Worm (Caenorhabditis elegans) whole organism, L2 larva: ENCODE measurements around the gene nhr-261.

ENCODE experiments used
- F13H6.1 ChIP-seq: sonication (generic microtip); optimal IDR thresholded peaks from 2 replicates; lab custom pipeline; 2016; ENCODE audit warnings: missing genetic modification characterization, missing compliant biosample characterization
- ZK546.5 ChIP-seq: sonication (generic microtip); optimal IDR thresholded peaks from 2 replicates; lab custom pipeline; 2017; ENCODE audit warnings: missing biosample characterization, missing genetic modification characterization
- elt-1 ChIP-seq: fragments of 150-350 bp; optimal IDR thresholded peaks from 2 replicates; lab custom pipeline; 2014; ENCODE audit warnings: missing biosample characterization, missing genetic modification characterization
- elt-3 ChIP-seq: sonication (generic microtip); optimal IDR thresholded peaks from 2 replicates; lab custom pipeline; 2017; ENCODE audit warnings: missing biosample characterization, missing genetic modification characterization
- mdl-1 ChIP-seq, 2 experiments: fragments of 150-350 bp in 1 of 2; sonication (generic microtip) in 1 of 2; optimal IDR thresholded peaks; 2 replicates each; lab custom pipeline; 2017; ENCODE audit warnings: missing biosample characterization in 2 of 2, missing genetic modification characterization in 2 of 2
- nhr-12 ChIP-seq: fragments of 150-350 bp; optimal IDR thresholded peaks from 2 replicates; lab custom pipeline; 2014; ENCODE audit warnings: missing biosample characterization, missing genetic modification characterization
- nhr-237 ChIP-seq: fragments of 150-350 bp; optimal IDR thresholded peaks from 2 replicates; lab custom pipeline; 2014; ENCODE audit warnings: missing biosample characterization, missing genetic modification characterization
- peb-1 ChIP-seq: fragments of 150-350 bp; optimal IDR thresholded peaks from 2 replicates; lab custom pipeline; 2014; ENCODE audit warnings: missing biosample characterization, missing genetic modification characterization
- sem-4 ChIP-seq: fragments of 150-350 bp; optimal IDR thresholded peaks from 2 replicates; lab custom pipeline; 2014; ENCODE audit warnings: missing biosample characterization, missing genetic modification reagents, missing genetic modification characterization
- sma-9 ChIP-seq, 2 experiments: fragments of 150-350 bp in 1 of 2; sonication (generic microtip) in 1 of 2; optimal IDR thresholded peaks; 2 replicates each; lab custom pipeline; 2014 to 2016; ENCODE audit warnings: missing genetic modification characterization in 2 of 2, mild to moderate bottlenecking in 1 of 2, missing biosample characterization in 1 of 2, missing compliant biosample characterization in 1 of 2, missing genetic modification reagents in 1 of 2, moderate library complexity in 1 of 2
- unc-62 ChIP-seq: fragments of 150-350 bp; optimal IDR thresholded peaks from 2 replicates; lab custom pipeline; 2014; ENCODE audit warnings: missing biosample characterization, missing genetic modification reagents, missing genetic modification characterization

ce11 chrII:3846028-3846427, 18.5 kb downstream of the nhr-261 start, which contains the start of gene C17A2.2:
- TF ChIP-seq elt-3 (tag; lab: Kevin White, UChicago) (no peak), mdl-1 (tag; optimal IDR thresholded peaks at IDR 0.05; lab: Kevin White, UChicago) (no peak), nhr-237 (tag; lab: Kevin White, UChicago) (no peak), unc-62 (GFP tag; lab: Kevin White, UChicago) (no peak), ZK546.5 (tag; lab: Kevin White, UChicago) (no peak), peb-1 (tag; lab: Kevin White, UChicago) (no peak), sma-9 (GFP tag; optimal IDR thresholded peaks at IDR 0.05; lab: Kevin White, UChicago) (no peak), sma-9 (tag; optimal IDR thresholded peaks at IDR 0.05; lab: Kevin White, UChicago) (no peak), elt-1 (tag; lab: Kevin White, UChicago) (no peak), nhr-12 (tag; lab: Kevin White, UChicago) (no peak), sem-4 (tag; lab: Kevin White, UChicago) (no peak), F13H6.1 (tag; lab: Kevin White, UChicago) (no peak)
